Worm (Caenorhabditis elegans) whole organism, L3 larva: ENCODE measurements around the gene F02E11.2.

Experiments
- R02D3.7 ChIP-seq: fragments of 150-350 bp; optimal IDR thresholded peaks from 2 replicates; lab custom pipeline; 2014; ENCODE audit warnings: missing biosample characterization, missing genetic modification characterization
- ZK546.5 ChIP-seq: sonication (generic microtip); optimal IDR thresholded peaks from 2 replicates; lab custom pipeline; 2017; ENCODE audit warnings: missing biosample characterization, missing genetic modification characterization
- aly-2 ChIP-seq: fragments of 150-350 bp; optimal IDR thresholded peaks from 2 replicates; lab custom pipeline; 2014; ENCODE audit warnings: missing biosample characterization, missing genetic modification characterization
- ama-1 ChIP-seq: fragments of 150-350 bp; optimal IDR thresholded peaks from 2 replicates; lab custom pipeline; 2018
- ceh-16 ChIP-seq: sonication (generic microtip); optimal IDR thresholded peaks from 2 replicates; lab custom pipeline; 2017; ENCODE audit warnings: missing biosample characterization, missing genetic modification characterization
- ceh-28 ChIP-seq: fragments of 150-350 bp; optimal IDR thresholded peaks from 2 replicates; lab custom pipeline; 2014; ENCODE audit warnings: missing biosample characterization, missing genetic modification reagents, missing genetic modification characterization
- ceh-9 ChIP-seq: sonication (generic microtip); optimal IDR thresholded peaks from 2 replicates; lab custom pipeline; 2018; ENCODE audit warnings: missing biosample characterization, missing genetic modification characterization
- daf-12 ChIP-seq: fragments of 150-350 bp; optimal IDR thresholded peaks from 2 replicates; lab custom pipeline; 2014; ENCODE audit warnings: missing biosample characterization, missing genetic modification reagents, missing genetic modification characterization
- egl-5 ChIP-seq: fragments of 150-350 bp; optimal IDR thresholded peaks from 2 replicates; lab custom pipeline; 2017; ENCODE audit warnings: missing biosample characterization, missing genetic modification reagents, missing genetic modification characterization, inconsistent platforms
- elt-1 ChIP-seq: fragments of 150-350 bp; optimal IDR thresholded peaks from 2 replicates; lab custom pipeline; 2014; ENCODE audit warnings: missing biosample characterization, missing genetic modification characterization
- elt-3 ChIP-seq, 3 experiments: fragments of 150-350 bp in 1 of 3; sonication (generic microtip) in 2 of 3; optimal IDR thresholded peaks; 2 replicates in 2 of 3; 4 replicates in 1 of 3; lab custom pipeline; 2014 to 2017; ENCODE audit warnings: missing biosample characterization in 3 of 3, missing genetic modification characterization in 3 of 3
- eor-1 ChIP-seq, 2 experiments: fragments of 150-350 bp; optimal IDR thresholded peaks; 2 replicates each; lab custom pipeline; 2014 to 2018; ENCODE audit warnings: missing biosample characterization in 2 of 2, missing genetic modification characterization in 2 of 2
- fkh-10 ChIP-seq: sonication (generic microtip); optimal IDR thresholded peaks from 2 replicates; lab custom pipeline; 2017; ENCODE audit warnings: missing biosample characterization, missing genetic modification reagents, missing genetic modification characterization
- fkh-2 ChIP-seq: fragments of 150-350 bp; optimal IDR thresholded peaks from 2 replicates; lab custom pipeline; 2014; ENCODE audit warnings: missing biosample characterization, missing genetic modification reagents, missing genetic modification characterization
- fos-1 ChIP-seq: fragments of 150-350 bp; optimal IDR thresholded peaks from 2 replicates; lab custom pipeline; 2014; ENCODE audit warnings: missing biosample characterization, missing genetic modification characterization
- lin-15B ChIP-seq: fragments of 150-350 bp; optimal IDR thresholded peaks from 2 replicates; lab custom pipeline; 2014; ENCODE audit warnings: missing biosample characterization, missing genetic modification characterization
- mml-1 ChIP-seq: fragments of 150-350 bp; sonication (generic microtip); optimal IDR thresholded peaks from 3 replicates; lab custom pipeline; 2014; ENCODE audit warnings: missing biosample characterization, missing genetic modification characterization
- nfya-1 ChIP-seq: sonication (generic microtip); optimal IDR thresholded peaks from 2 replicates; lab custom pipeline; 2017; ENCODE audit warnings: missing genetic modification characterization, mild to moderate bottlenecking, missing compliant biosample characterization, antibody characterized with exemption, moderate library complexity; ENCODE audit not compliant: insufficient read depth
- nhr-11 ChIP-seq: fragments of 150-350 bp; optimal IDR thresholded peaks from 2 replicates; lab custom pipeline; 2014; ENCODE audit warnings: missing biosample characterization, missing genetic modification characterization
- nhr-12 ChIP-seq: fragments of 150-350 bp; optimal IDR thresholded peaks from 2 replicates; lab custom pipeline; 2014; ENCODE audit warnings: missing biosample characterization, missing genetic modification characterization
- nhr-23 ChIP-seq: fragments of 150-350 bp; optimal IDR thresholded peaks from 2 replicates; lab custom pipeline; 2014; ENCODE audit warnings: missing biosample characterization, missing genetic modification reagents, missing genetic modification characterization
- nhr-25 ChIP-seq: sonication (generic microtip); optimal IDR thresholded peaks from 2 replicates; lab custom pipeline; 2017; ENCODE audit warnings: missing biosample characterization, missing genetic modification characterization
- nhr-43 ChIP-seq: sonication (generic microtip); optimal IDR thresholded peaks from 2 replicates; lab custom pipeline; 2016; ENCODE audit warnings: mild to moderate bottlenecking, missing genetic modification characterization, missing compliant biosample characterization; ENCODE audit not compliant: poor library complexity, severe bottlenecking
- nhr-76 ChIP-seq: fragments of 150-350 bp; sonication (generic microtip); optimal IDR thresholded peaks from 5 replicates; lab custom pipeline; 2014; ENCODE audit warnings: missing biosample characterization, missing genetic modification characterization
- nhr-77 ChIP-seq: fragments of 150-350 bp; optimal IDR thresholded peaks from 2 replicates; lab custom pipeline; 2014; ENCODE audit warnings: missing biosample characterization, missing genetic modification characterization
- pha-4 ChIP-seq: fragments of 150-350 bp; optimal IDR thresholded peaks from 2 replicates; lab custom pipeline; 2014; ENCODE audit warnings: missing biosample characterization, missing genetic modification reagents, missing genetic modification characterization
- pqm-1 ChIP-seq: fragments of 150-350 bp; optimal IDR thresholded peaks from 2 replicates; lab custom pipeline; 2017; ENCODE audit warnings: missing biosample characterization, missing genetic modification characterization, inconsistent platforms
- sea-2 ChIP-seq: fragments of 150-350 bp; sonication (generic microtip); optimal IDR thresholded peaks from 4 replicates; lab custom pipeline; 2014; ENCODE audit warnings: missing biosample characterization, missing genetic modification reagents, missing genetic modification characterization
- skn-1 ChIP-seq: fragments of 150-350 bp; optimal IDR thresholded peaks from 2 replicates; lab custom pipeline; 2014; ENCODE audit warnings: missing biosample characterization, missing genetic modification characterization
- tbx-2 ChIP-seq: sonication (generic microtip); optimal IDR thresholded peaks from 2 replicates; lab custom pipeline; 2016; ENCODE audit warnings: mild to moderate bottlenecking, missing genetic modification characterization, missing compliant biosample characterization
- unc-39 ChIP-seq: sonication (generic microtip); optimal IDR thresholded peaks from 4 replicates; lab custom pipeline; 2017; ENCODE audit warnings: missing biosample characterization, missing genetic modification characterization
- unc-62 ChIP-seq: fragments of 150-350 bp; sonication (generic microtip); optimal IDR thresholded peaks from 4 replicates; lab custom pipeline; 2014; ENCODE audit warnings: missing biosample characterization, missing genetic modification reagents, missing genetic modification characterization
- zag-1 ChIP-seq: fragments of 150-350 bp; optimal IDR thresholded peaks from 2 replicates; lab custom pipeline; 2014; ENCODE audit warnings: missing biosample characterization, missing genetic modification characterization
- ztf-11 ChIP-seq: fragments of 150-350 bp; optimal IDR thresholded peaks from 2 replicates; lab custom pipeline; 2014; ENCODE audit warnings: missing biosample characterization, missing genetic modification characterization

Gene F02E11.2

DNA sequence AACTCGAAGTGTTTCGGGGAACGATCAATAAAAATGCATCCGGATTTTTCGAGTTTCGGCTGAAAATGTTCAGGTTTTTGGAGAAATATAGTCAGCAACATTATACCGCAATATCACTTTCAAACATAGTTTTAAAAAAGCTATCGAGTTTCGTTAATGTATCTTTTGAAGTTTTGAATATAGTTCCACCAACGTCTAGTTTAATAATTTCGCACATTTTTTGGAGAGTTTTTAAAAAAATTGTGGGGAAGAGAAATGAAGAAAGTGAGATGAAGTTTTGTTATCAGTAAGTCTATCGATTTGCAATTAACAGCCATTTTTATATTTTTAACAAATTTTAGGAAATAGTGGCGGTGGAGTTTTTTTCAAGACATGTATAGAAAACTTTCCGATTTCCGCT is 36.8 kb upstream of the F02E11.2 start, which contains the start of gene ZC239.17:
ZC239.17 (minus strand) TSS at position 101 of the 400 bp plus-strand sequence.
- TF ChIP-seq ceh-16 (tag; lab: Kevin White, UChicago) (no peak), elt-1 (tag; lab: Kevin White, UChicago) (no peak), nhr-23 (tag; lab: Kevin White, UChicago) (no peak), lin-15B (tag; lab: Kevin White, UChicago) (no peak), skn-1 (tag; lab: Kevin White, UChicago) (no peak), nfya-1 (tag; lab: Kevin White, UChicago) (no peak), mml-1 (no peak), ama-1 (lab: Kevin White, UChicago) (no peak), unc-39 (tag; lab: Kevin White, UChicago) (no peak), fkh-10 (no peak), ceh-9 (tag; lab: Kevin White, UChicago) (no peak), elt-3 (tag; optimal IDR thresholded peaks at IDR 0.05; lab: Kevin White, UChicago) (no peak), ZK546.5 (no peak), aly-2 (tag; lab: Kevin White, UChicago) (no peak), daf-12 (tag; lab: Kevin White, UChicago) (no peak), nhr-43 (tag; lab: Kevin White, UChicago) (no peak), zag-1 (tag; lab: Kevin White, UChicago) (no peak)

DNA sequence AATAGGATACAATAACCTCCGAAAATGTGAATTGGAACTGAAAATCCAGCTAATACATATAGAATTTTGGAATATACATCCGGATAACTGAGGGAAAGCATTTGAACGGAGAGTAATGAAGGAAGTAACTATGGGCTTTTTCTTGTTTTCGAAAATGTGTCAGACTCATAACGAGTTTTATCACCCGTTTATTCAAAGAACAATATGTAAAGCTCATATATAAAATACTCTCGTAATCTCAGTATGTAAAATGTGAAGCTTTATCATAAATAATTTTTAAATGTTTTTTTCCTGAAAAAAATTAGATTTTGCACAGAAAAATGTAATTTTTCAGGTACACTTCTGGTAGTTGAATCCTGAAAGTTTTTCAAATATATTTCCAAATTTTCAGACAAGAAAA is 32.2 kb upstream of the F02E11.2 start, which contains the start of gene srh-297:
srh-297 (minus strand) TSS at position 101 of the 400 bp plus-strand sequence.
- no peak for TF ChIP-seq nhr-77 (tag; lab: Kevin White, UChicago)
- TF ChIP-seq nfya-1 (tag; lab: Kevin White, UChicago), result no peak
- TF ChIP-seq, all 47 proteins: peak for 0

DNA sequence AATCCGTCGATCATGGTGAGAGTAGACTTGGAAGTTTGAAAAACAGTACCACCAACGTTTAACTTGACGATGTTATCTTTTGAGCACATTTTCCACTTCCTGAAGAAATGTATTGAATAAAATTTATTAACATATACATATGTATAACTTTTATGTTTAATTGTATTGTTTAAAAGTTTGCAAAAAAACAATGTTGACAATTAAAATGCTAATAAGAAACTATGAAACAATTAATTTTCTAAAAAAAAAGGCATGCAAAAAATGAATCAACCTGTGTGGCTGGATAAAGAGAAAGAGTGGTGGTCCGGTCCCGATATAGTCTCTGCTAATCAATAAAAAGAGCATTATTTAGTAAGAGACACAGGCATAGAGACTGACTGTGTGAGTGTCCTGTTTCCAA is 27.9 kb upstream of the F02E11.2 start, which contains the start of gene C17F4.8:
C17F4.8 (minus strand) TSS at position 101 of the 400 bp plus-strand sequence.
- no peak for TF ChIP-seq egl-5 (tag; lab: Kevin White, UChicago)
- no peak for TF ChIP-seq pha-4 (tag; lab: Kevin White, UChicago)
- TF ChIP-seq ceh-28 (tag; lab: Kevin White, UChicago), result no peak
- TF ChIP-seq nhr-76 (tag; lab: Kevin White, UChicago), result no peak
- no peak for TF ChIP-seq zag-1 (tag; lab: Kevin White, UChicago)
- no peak for TF ChIP-seq elt-3 (tag; optimal IDR thresholded peaks at IDR 0.05; lab: Kevin White, UChicago)
- TF ChIP-seq daf-12 (tag; lab: Kevin White, UChicago), result no peak
- no peak for TF ChIP-seq ztf-11 (tag; lab: Kevin White, UChicago)
- no peak for TF ChIP-seq fkh-10
- TF ChIP-seq unc-39 (tag; lab: Kevin White, UChicago), result no peak
- no peak for TF ChIP-seq aly-2 (tag; lab: Kevin White, UChicago)
- no peak for TF ChIP-seq tbx-2
- TF ChIP-seq nhr-11 (tag; lab: Kevin White, UChicago), result no peak
- TF ChIP-seq nhr-12 (tag; lab: Kevin White, UChicago), result no peak
- no peak for TF ChIP-seq unc-62 (GFP tag; lab: Kevin White, UChicago)

DNA sequence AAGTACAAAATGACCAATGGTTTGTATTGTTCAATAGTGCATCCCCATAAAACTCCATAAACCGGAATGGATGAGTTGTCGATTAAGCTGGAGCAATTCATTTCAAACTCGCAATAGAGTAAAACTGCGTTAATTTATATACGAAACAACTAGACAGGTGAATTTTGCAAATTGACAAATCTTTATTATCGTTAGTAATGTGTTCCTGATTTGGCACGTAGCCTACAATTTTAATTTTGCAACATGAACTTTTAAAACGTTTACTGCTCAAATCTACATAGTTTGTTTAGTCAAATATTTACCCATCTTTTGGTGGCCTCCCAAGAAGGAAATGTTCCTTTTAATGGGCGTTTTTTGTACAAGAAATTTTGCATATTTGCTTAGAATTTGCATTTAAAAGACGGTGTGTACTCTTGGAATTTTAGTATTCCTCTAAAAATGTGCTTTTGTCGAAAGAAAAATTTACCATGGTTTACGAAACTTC is 25.5 kb upstream of the F02E11.2 start, which contains the start of the genes srz-67 and C17F4.11:
srz-67 (minus strand) TSS at position 101 of the 484 bp plus-strand sequence.
C17F4.11 (plus strand) TSS at position 434 of the 484 bp plus-strand sequence.
- no peak for TF ChIP-seq sea-2 (GFP tag; lab: Kevin White, UChicago)

DNA sequence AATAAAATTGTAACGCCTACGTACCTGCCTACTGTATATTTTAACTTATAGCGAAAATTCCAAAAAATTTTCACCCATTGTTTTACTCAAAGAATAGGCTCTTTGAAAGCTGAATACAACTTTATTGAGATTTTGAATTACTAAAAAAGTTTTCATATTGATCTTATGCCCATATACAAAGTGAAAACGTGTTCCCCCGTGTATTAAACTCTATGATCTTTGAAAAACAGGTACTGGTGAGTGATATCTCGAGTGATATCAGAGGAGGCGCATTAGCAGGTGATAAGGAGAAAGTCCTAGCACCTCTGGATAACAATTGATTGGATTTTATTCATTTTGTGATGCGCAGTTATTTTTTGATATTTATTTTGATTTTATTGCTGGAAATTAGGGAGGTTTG is 22.4 kb upstream of the F02E11.2 start, which contains the start of gene C17F4.3:
C17F4.3 (plus strand) TSS at position 301 of the 400 bp plus-strand sequence.
- TF ChIP-seq pqm-1 (tag; lab: Kevin White, UChicago), result no peak
- no peak for TF ChIP-seq fos-1
- no peak for TF ChIP-seq nhr-76 (tag; lab: Kevin White, UChicago)
- no peak for TF ChIP-seq elt-3 (tag; optimal IDR thresholded peaks at IDR 0.05; lab: Kevin White, UChicago)
- no peak for TF ChIP-seq ceh-28 (tag; lab: Kevin White, UChicago)
- no peak for TF ChIP-seq fkh-2 (tag; lab: Kevin White, UChicago)
- no peak for TF ChIP-seq daf-12 (tag; lab: Kevin White, UChicago)
- no peak for TF ChIP-seq elt-1 (tag; lab: Kevin White, UChicago)
- no peak for TF ChIP-seq R02D3.7 (tag; lab: Kevin White, UChicago)
- no peak for TF ChIP-seq lin-15B (tag; lab: Kevin White, UChicago)
- TF ChIP-seq mml-1, result no peak
- TF ChIP-seq egl-5 (tag; lab: Kevin White, UChicago), result no peak
- TF ChIP-seq eor-1 (tag; optimal IDR thresholded peaks at IDR 0.05; lab: Kevin White, UChicago), result no peak
- no peak for TF ChIP-seq nhr-25 (tag; lab: Kevin White, UChicago)
